Worm (Caenorhabditis elegans) whole organism, L1 larva: ENCODE results near the gene W03C9.1.
A peak's percentile ranks its signal among the peaks of the same experiment; 100 is the strongest.

Experiments
- C16A3.4 ChIP-seq: fragments of 150-350 bp; optimal IDR thresholded peaks from 2 replicates; lab custom pipeline; 2014; ENCODE audit warnings: missing biosample characterization, missing genetic modification characterization
- Y116A8C.19 ChIP-seq: sonication (generic microtip); optimal IDR thresholded peaks from 2 replicates; lab custom pipeline; 2016; ENCODE audit warnings: missing compliant biosample characterization, missing genetic modification characterization, borderline replicate concordance
- aly-2 ChIP-seq: fragments of 150-350 bp; optimal IDR thresholded peaks from 2 replicates; lab custom pipeline; 2014; ENCODE audit warnings: missing biosample characterization, missing genetic modification characterization
- ama-1 ChIP-seq: fragments of 150-350 bp; optimal IDR thresholded peaks from 2 replicates; lab custom pipeline; 2014
- blmp-1 ChIP-seq: fragments of 150-350 bp; optimal IDR thresholded peaks from 2 replicates; lab custom pipeline; 2014; ENCODE audit warnings: missing biosample characterization, missing genetic modification characterization
- ceh-8 ChIP-seq: fragments of 200-800 bp; sonication (Bioruptor generic); optimal IDR thresholded peaks from 2 replicates; lab custom pipeline; 2018; ENCODE audit warnings: mild to moderate bottlenecking, missing genetic modification characterization, moderate library complexity, missing compliant biosample characterization
- ceh-82 ChIP-seq, 3 experiments: fragments of 150-350 bp in 1 of 3; sonication (generic microtip) in 2 of 3; optimal IDR thresholded peaks; 2 replicates each; lab custom pipeline; 2014 to 2017; ENCODE audit warnings: missing biosample characterization in 3 of 3, missing genetic modification characterization in 3 of 3
- dpl-1 ChIP-seq, 3 experiments: fragments of 150-350 bp in 2 of 3; sonication (generic microtip) in 1 of 3; optimal IDR thresholded peaks; 2 replicates each; lab custom pipeline; 2014 to 2017; ENCODE audit warnings: missing biosample characterization in 3 of 3, missing genetic modification characterization in 3 of 3, missing genetic modification reagents in 3 of 3
- efl-1 ChIP-seq, 4 experiments: fragments of 150-350 bp; optimal IDR thresholded peaks in 3 of 4; peaks in 1 of 4; 1 replicate in 1 of 4; 2 replicates in 3 of 4; lab custom pipeline; 2014; ENCODE audit warnings: missing biosample characterization in 2 of 4, missing genetic modification characterization in 2 of 4, missing genetic modification reagents in 2 of 4
- ets-5 ChIP-seq: fragments of 200-800 bp; sonication (Bioruptor generic); IDR thresholded peaks from 2 replicates; pipeline ENCODE4 v1.3.6; 2022; ENCODE audit warnings: missing genetic modification characterization, missing compliant biosample characterization
- fkh-8 ChIP-seq: sonication (generic microtip); optimal IDR thresholded peaks from 2 replicates; lab custom pipeline; 2016; ENCODE audit warnings: mild to moderate bottlenecking, missing genetic modification characterization, missing compliant biosample characterization
- hlh-17 ChIP-seq: fragments of 200-800 bp; sonication (Bioruptor generic); optimal IDR thresholded peaks from 2 replicates; lab custom pipeline; 2018; ENCODE audit warnings: missing genetic modification characterization, mild to moderate bottlenecking, missing compliant biosample characterization, moderate library complexity, borderline replicate concordance
- hpl-2 ChIP-seq: fragments of 150-350 bp; optimal IDR thresholded peaks from 2 replicates; lab custom pipeline; 2014; ENCODE audit warnings: missing biosample characterization, missing genetic modification reagents, missing genetic modification characterization
- jun-1 ChIP-seq: fragments of 150-350 bp; optimal IDR thresholded peaks from 2 replicates; lab custom pipeline; 2014; ENCODE audit warnings: missing biosample characterization, missing genetic modification reagents, missing genetic modification characterization
- lin-14 ChIP-seq: fragments of 200-800 bp; sonication (Bioruptor generic); optimal IDR thresholded peaks from 2 replicates; lab custom pipeline; 2018; ENCODE audit warnings: mild to moderate bottlenecking, missing genetic modification characterization, moderate library complexity, missing compliant biosample characterization
- lin-39 ChIP-seq: fragments of 150-350 bp; optimal IDR thresholded peaks from 2 replicates; lab custom pipeline; 2014; ENCODE audit warnings: missing biosample characterization, missing genetic modification reagents, missing genetic modification characterization
- lir-3 ChIP-seq: sonication (generic microtip); optimal IDR thresholded peaks from 2 replicates; lab custom pipeline; 2016; ENCODE audit warnings: mild to moderate bottlenecking, missing genetic modification characterization, moderate library complexity, missing compliant biosample characterization; ENCODE audit not compliant: poor library complexity
- mab-9 ChIP-seq: fragments of 200-800 bp; sonication (Bioruptor generic); IDR thresholded peaks from 2 replicates; pipeline ENCODE4 v1.3.6; 2022; ENCODE audit warnings: missing genetic modification reagents, missing genetic modification characterization, missing compliant biosample characterization
- nhr-11 ChIP-seq: fragments of 150-350 bp; optimal IDR thresholded peaks from 2 replicates; lab custom pipeline; 2014; ENCODE audit warnings: missing biosample characterization, missing genetic modification characterization
- nhr-12 ChIP-seq: sonication (generic microtip); optimal IDR thresholded peaks from 2 replicates; lab custom pipeline; 2017; ENCODE audit warnings: missing biosample characterization, missing genetic modification characterization
- nhr-19 ChIP-seq: fragments of 200-800 bp; sonication (Bioruptor generic); conservative IDR thresholded peaks from 2 replicates; pipeline ENCODE4 v1.3.6; 2022; ENCODE audit warnings: missing genetic modification characterization, missing compliant biosample characterization
- nhr-28 ChIP-seq: fragments of 150-350 bp; optimal IDR thresholded peaks from 2 replicates; lab custom pipeline; 2014; ENCODE audit warnings: missing biosample characterization, missing genetic modification characterization
- nhr-47 ChIP-seq: sonication (generic microtip); optimal IDR thresholded peaks from 2 replicates; lab custom pipeline; 2016; ENCODE audit warnings: mild to moderate bottlenecking, missing genetic modification characterization, moderate library complexity, missing compliant biosample characterization
- nhr-71 ChIP-seq: sonication (generic microtip); optimal IDR thresholded peaks from 2 replicates; lab custom pipeline; 2016; ENCODE audit warnings: mild to moderate bottlenecking, missing genetic modification characterization, moderate library complexity, missing compliant biosample characterization
- nhr-77 ChIP-seq: fragments of 150-350 bp; optimal IDR thresholded peaks from 2 replicates; lab custom pipeline; 2014; ENCODE audit warnings: missing biosample characterization, missing genetic modification characterization
- nhr-84 ChIP-seq: sonication (generic microtip); optimal IDR thresholded peaks from 2 replicates; lab custom pipeline; 2017; ENCODE audit warnings: missing biosample characterization, missing genetic modification characterization
- pag-3 ChIP-seq: sonication (generic microtip); optimal IDR thresholded peaks from 2 replicates; lab custom pipeline; 2017; ENCODE audit warnings: missing genetic modification characterization, mild to moderate bottlenecking, missing compliant biosample characterization, antibody characterized with exemption, borderline replicate concordance; ENCODE audit not compliant: insufficient read depth
- pax-3 ChIP-seq: fragments of 200-800 bp; sonication (Bioruptor generic); optimal IDR thresholded peaks from 2 replicates; lab custom pipeline; 2018; ENCODE audit warnings: mild to moderate bottlenecking, missing genetic modification characterization, moderate library complexity, missing compliant biosample characterization
- pqm-1 ChIP-seq: sonication (generic microtip); optimal IDR thresholded peaks from 3 replicates; lab custom pipeline; 2017; ENCODE audit warnings: missing biosample characterization, missing genetic modification characterization
- snu-23 ChIP-seq: sonication (generic microtip); optimal IDR thresholded peaks from 2 replicates; lab custom pipeline; 2016; ENCODE audit warnings: missing genetic modification characterization, missing compliant biosample characterization
- sptf-1 ChIP-seq: fragments of 150-350 bp; optimal IDR thresholded peaks from 2 replicates; lab custom pipeline; 2014; ENCODE audit warnings: missing biosample characterization, missing genetic modification characterization
- tbx-2 ChIP-seq: sonication (generic microtip); optimal IDR thresholded peaks from 2 replicates; lab custom pipeline; 2016; ENCODE audit warnings: missing genetic modification characterization, missing compliant biosample characterization
- tlp-1 ChIP-seq: fragments of 150-350 bp; optimal IDR thresholded peaks from 2 replicates; lab custom pipeline; 2014; ENCODE audit warnings: missing biosample characterization, missing genetic modification characterization
- unc-62 ChIP-seq: fragments of 150-350 bp; optimal IDR thresholded peaks from 2 replicates; lab custom pipeline; 2014; ENCODE audit warnings: missing biosample characterization, missing genetic modification reagents, missing genetic modification characterization
- unc-98 ChIP-seq: fragments of 200-800 bp; sonication (Bioruptor generic); IDR thresholded peaks from 2 replicates; pipeline ENCODE4 v1.3.6; 2022; ENCODE audit warnings: missing genetic modification characterization, missing compliant biosample characterization
- vab-15 ChIP-seq: sonication (generic microtip); optimal IDR thresholded peaks from 2 replicates; lab custom pipeline; 2017; ENCODE audit warnings: missing genotype, mild to moderate bottlenecking, missing genetic modification characterization, missing compliant biosample characterization
- xbp-1 ChIP-seq: sonication (generic microtip); optimal IDR thresholded peaks from 2 replicates; lab custom pipeline; 2016; ENCODE audit warnings: missing genetic modification characterization, missing compliant biosample characterization
- zag-1 ChIP-seq: fragments of 150-350 bp; optimal IDR thresholded peaks from 2 replicates; lab custom pipeline; 2014; ENCODE audit warnings: missing biosample characterization, missing genetic modification characterization
- ztf-11 ChIP-seq, 2 experiments: sonication (generic microtip); optimal IDR thresholded peaks; 2 replicates each; lab custom pipeline; 2016 to 2017; ENCODE audit warnings: missing genetic modification characterization in 2 of 2, missing biosample characterization in 1 of 2, missing compliant biosample characterization in 1 of 2

Gene W03C9.1

ce11 chrII:11930132-11930531 is 31.8 kb downstream of the W03C9.1 start:
- TF ChIP-seq Y116A8C.19 (tag; lab: Kevin White, UChicago): no peak
- no peak for TF ChIP-seq nhr-19 (GFP tag; lab: Robert Waterston, UW)
- no peak for TF ChIP-seq unc-98 (GFP tag; lab: Robert Waterston, UW)
- no peak for TF ChIP-seq nhr-47 (tag; lab: Kevin White, UChicago)
- TF ChIP-seq jun-1 (tag; lab: Kevin White, UChicago): no peak
- TF ChIP-seq vab-15: no peak
- TF ChIP-seq zag-1: no peak
- TF ChIP-seq aly-2 (tag; lab: Kevin White, UChicago): no peak
- no peak for TF ChIP-seq hpl-2
- no peak for TF ChIP-seq tlp-1 (tag; lab: Kevin White, UChicago)
- TF ChIP-seq ceh-82 (tag; optimal IDR thresholded peaks at IDR 0.05; lab: Kevin White, UChicago): no peak
- no peak for TF ChIP-seq blmp-1 (tag; lab: Kevin White, UChicago)
- TF ChIP-seq xbp-1 (tag; lab: Kevin White, UChicago): no peak
- no peak for TF ChIP-seq snu-23 (GFP tag; lab: Kevin White, UChicago)
- no peak for TF ChIP-seq fkh-8 (tag; lab: Kevin White, UChicago)

DNA sequence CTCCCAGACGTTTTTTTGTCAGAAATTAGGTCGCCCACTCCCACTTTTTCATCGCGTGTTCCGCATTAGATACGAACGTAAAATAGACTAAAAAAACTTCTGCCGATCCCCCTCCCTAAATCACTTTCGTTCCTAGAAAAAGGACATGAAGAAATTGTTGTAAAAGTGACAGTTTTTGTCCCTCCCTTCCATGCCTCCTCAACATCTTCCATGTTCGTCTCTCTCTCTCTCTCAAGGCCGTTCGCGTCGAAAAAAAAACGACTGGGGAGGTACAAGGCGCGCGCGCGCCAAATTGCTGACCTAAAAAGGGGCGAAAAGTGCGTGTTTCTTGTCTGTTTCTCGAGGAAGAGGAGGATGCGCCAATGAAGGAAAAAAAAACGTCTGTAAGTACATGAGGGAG is 33.2 kb downstream of the W03C9.1 start:
- peak; percentile 26 for TF ChIP-seq lin-14 (GFP tag; lab: Kevin White, UChicago)
- no peak for TF ChIP-seq efl-1 (optimal IDR thresholded peaks at IDR 0.05; lab: Kevin White, UChicago)
- peak in 1 of 2 experiments; percentile 65 for TF ChIP-seq efl-1 (GFP tag; optimal IDR thresholded peaks at IDR 0.05 in 1 of 2; lab: Kevin White, UChicago)
- TF ChIP-seq C16A3.4 (tag; lab: Kevin White, UChicago): no peak
- peak; percentile 78 for TF ChIP-seq blmp-1 (tag; lab: Kevin White, UChicago)

- TF ChIP-seq blmp-1 (tag; lab: Kevin White, UChicago) (no peak), nhr-77 (tag; lab: Kevin White, UChicago) (no peak)
Observed at ce11 chrII:11926501-11926900, 35.4 kb downstream of the W03C9.1 start.

DNA sequence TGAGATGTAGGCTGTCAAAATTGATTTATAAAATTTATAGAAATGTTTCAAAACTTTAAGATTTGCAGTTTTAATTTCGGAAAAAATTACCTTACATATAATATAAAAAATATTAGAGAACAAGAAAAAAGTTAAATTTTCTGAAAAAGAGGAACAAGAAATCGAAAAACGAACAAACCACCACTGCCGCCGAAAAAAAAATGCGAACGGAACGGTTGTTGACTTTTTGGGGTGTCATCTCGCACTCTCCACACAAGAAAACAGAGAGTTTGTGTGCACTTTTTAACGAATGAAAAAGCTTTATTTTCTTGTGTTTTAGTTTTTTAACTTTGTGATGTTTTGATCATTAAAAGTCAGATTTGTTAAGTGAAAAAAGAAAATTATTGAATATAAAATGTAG is 36.7 kb downstream of the W03C9.1 start:
- TF ChIP-seq nhr-28 (tag; lab: Kevin White, UChicago) (no peak), fkh-8 (tag; lab: Kevin White, UChicago) (no peak), unc-62 (no peak), dpl-1 (GFP tag; optimal IDR thresholded peaks at IDR 0.05; lab: Kevin White, UChicago) (no peak), hlh-17 (GFP tag; lab: Kevin White, UChicago) (no peak), tbx-2 (no peak), ets-5 (GFP tag; lab: Robert Waterston, UW) (no peak), nhr-11 (tag; lab: Kevin White, UChicago) (no peak), pqm-1 (tag; lab: Kevin White, UChicago) (no peak), nhr-12 (tag; lab: Kevin White, UChicago) (no peak), Y116A8C.19 (tag; lab: Kevin White, UChicago) (no peak), efl-1 (optimal IDR thresholded peaks at IDR 0.05; lab: Kevin White, UChicago) (no peak), efl-1 (GFP tag; optimal IDR thresholded peaks at IDR 0.05 in 1 of 2; lab: Kevin White, UChicago) (no peak), nhr-47 (tag; lab: Kevin White, UChicago) (no peak), pag-3 (no peak), snu-23 (GFP tag; lab: Kevin White, UChicago) (no peak), lin-39 (tag; lab: Kevin White, UChicago) (no peak)

ce11 chrII:11923620-11924298 is 38.2 kb downstream of the W03C9.1 start:
- TF ChIP-seq nhr-77 (tag; lab: Kevin White, UChicago) (no peak), nhr-84 (tag; lab: Kevin White, UChicago) (no peak), efl-1 (optimal IDR thresholded peaks at IDR 0.05; lab: Kevin White, UChicago) (no peak), efl-1 (GFP tag; optimal IDR thresholded peaks at IDR 0.05 in 1 of 2; lab: Kevin White, UChicago) (no peak), nhr-11 (tag; lab: Kevin White, UChicago) (no peak), lir-3 (tag; lab: Kevin White, UChicago) (no peak), nhr-71 (no peak), ceh-82 (tag; optimal IDR thresholded peaks at IDR 0.05; lab: Kevin White, UChicago) (no peak), pag-3 (no peak), ama-1 (no peak), pax-3 (tag; lab: Kevin White, UChicago) (no peak), lin-14 (GFP tag; lab: Kevin White, UChicago) (no peak), sptf-1 (no peak), ceh-8 (no peak), mab-9 (GFP tag; lab: Robert Waterston, UW) (no peak), tlp-1 (tag; lab: Kevin White, UChicago) (no peak), ztf-11 (tag; optimal IDR thresholded peaks at IDR 0.05; lab: Kevin White, UChicago) (no peak)
